Fruit fly (Drosophila melanogaster) whole organism, prepupa: ENCODE data around the gene bgm.

Experiments used
- CG11762 ChIP-seq: fragments of 200-800 bp; sonication (Bioruptor generic); optimal IDR thresholded peaks from 3 replicates; lab custom pipeline; 2016; ENCODE audit warnings: missing biosample characterization, missing genetic modification characterization; ENCODE audit not compliant: insufficient read depth
- CG31627 ChIP-seq: fragments of 200-800 bp; sonication (Bioruptor generic); optimal IDR thresholded peaks from 3 replicates; lab custom pipeline; 2016; ENCODE audit warnings: missing biosample characterization, missing genetic modification characterization

dm6 chr2L:14020108-14020507, 7.3 kb downstream of the bgm start, which contains the start of gene NimC3:
- no peak for TF ChIP-seq CG11762 (GFP tag; lab: Kevin White, UChicago)
- TF ChIP-seq CG31627 (GFP tag; lab: Kevin White, UChicago) = no peak
